Fruit fly (Drosophila melanogaster) whole organism, prepupa: Measurements from ENCODE around the gene CG33791.

Source experiments
- CG10631 ChIP-seq: fragments of 200-800 bp; sonication (Bioruptor generic); optimal IDR thresholded peaks from 2 replicates; lab custom pipeline; 2016; ENCODE audit warnings: missing biosample characterization, missing genetic modification characterization
- CG10669 ChIP-seq: fragments of 200-800 bp; sonication (Bioruptor generic); optimal IDR thresholded peaks from 3 replicates; lab custom pipeline; 2018; ENCODE audit warnings: missing biosample characterization, mild to moderate bottlenecking, missing genetic modification characterization, moderate library complexity
- CG11294 ChIP-seq: fragments of 200-800 bp; sonication (Bioruptor generic); IDR thresholded peaks from 2 replicates; pipeline ENCODE4 v1.3.6; 2022; ENCODE audit warnings: missing biosample characterization, missing genetic modification characterization
- CG11762 ChIP-seq: fragments of 200-800 bp; sonication (Bioruptor generic); optimal IDR thresholded peaks from 3 replicates; lab custom pipeline; 2016; ENCODE audit warnings: missing biosample characterization, missing genetic modification characterization; ENCODE audit not compliant: insufficient read depth
- CG11902 ChIP-seq: fragments of 200-800 bp; sonication (Bioruptor generic); optimal IDR thresholded peaks from 3 replicates; lab custom pipeline; 2016; ENCODE audit warnings: missing biosample characterization, missing genetic modification characterization
- CG15336 ChIP-seq: fragments of 200-800 bp; sonication (Bioruptor generic); IDR thresholded peaks from 2 replicates; pipeline ENCODE4 v1.3.6; 2022; ENCODE audit warnings: missing biosample characterization, missing genetic modification characterization
- CG1621 ChIP-seq: fragments of 200-800 bp; sonication (Bioruptor generic); optimal IDR thresholded peaks from 3 replicates; lab custom pipeline; 2018; ENCODE audit warnings: missing biosample characterization, mild to moderate bottlenecking, missing genetic modification characterization
- CG31627 ChIP-seq: fragments of 200-800 bp; sonication (Bioruptor generic); optimal IDR thresholded peaks from 3 replicates; lab custom pipeline; 2016; ENCODE audit warnings: missing biosample characterization, missing genetic modification characterization
- CG32006 ChIP-seq: fragments of 200-800 bp; sonication (Bioruptor generic); optimal IDR thresholded peaks from 3 replicates; lab custom pipeline; 2017; ENCODE audit warnings: missing biosample characterization, mild to moderate bottlenecking, missing genetic modification characterization
- CG3919 ChIP-seq: fragments of 200-800 bp; sonication (Bioruptor generic); optimal IDR thresholded peaks from 3 replicates; lab custom pipeline; 2016; ENCODE audit warnings: missing biosample characterization, missing genetic modification characterization
- CG6276 ChIP-seq: fragments of 200-800 bp; sonication (Bioruptor generic); optimal IDR thresholded peaks from 2 replicates; lab custom pipeline; 2017; ENCODE audit warnings: missing biosample characterization, mild to moderate bottlenecking, missing genetic modification characterization
- CG6808 ChIP-seq: fragments of 200-800 bp; sonication (Bioruptor generic); optimal IDR thresholded peaks from 3 replicates; lab custom pipeline; 2017; ENCODE audit warnings: missing biosample characterization, missing genetic modification characterization, mild to moderate bottlenecking, moderate library complexity, missing genetic modification reagents
- CG6854 ChIP-seq: fragments of 200-800 bp; sonication (Bioruptor generic); optimal IDR thresholded peaks from 2 replicates; lab custom pipeline; 2017; ENCODE audit warnings: missing biosample characterization, mild to moderate bottlenecking, missing genetic modification characterization
- CG7368 ChIP-seq: fragments of 200-800 bp; sonication (Bioruptor generic); optimal IDR thresholded peaks from 3 replicates; lab custom pipeline; 2016; ENCODE audit warnings: missing biosample characterization, missing genetic modification characterization
- CG8119 ChIP-seq: fragments of 200-800 bp; sonication (Bioruptor generic); IDR thresholded peaks from 3 replicates; pipeline ENCODE4 v1.3.6; 2022; ENCODE audit warnings: missing biosample characterization, missing genetic modification characterization
- CG8319 ChIP-seq: fragments of 200-800 bp; sonication (Bioruptor generic); optimal IDR thresholded peaks from 3 replicates; lab custom pipeline; 2016; ENCODE audit warnings: missing biosample characterization, missing genetic modification characterization
- CG8632 ChIP-seq: fragments of 200-800 bp; sonication (Bioruptor generic); optimal IDR thresholded peaks from 3 replicates; lab custom pipeline; 2016; ENCODE audit warnings: missing biosample characterization, missing genetic modification characterization
- Eip75B ChIP-seq: fragments of 200-800 bp; sonication (Bioruptor generic); optimal IDR thresholded peaks from 3 replicates; lab custom pipeline; 2016; ENCODE audit warnings: missing biosample characterization, missing genetic modification characterization
- Eip78C ChIP-seq: fragments of 200-800 bp; sonication (Bioruptor generic); peaks from one replicate; lab custom pipeline; 2016; ENCODE audit warnings: missing biosample characterization, missing genetic modification characterization
- Eip93F ChIP-seq: fragments of 200-800 bp; sonication (Bioruptor generic); optimal IDR thresholded peaks from 2 replicates; lab custom pipeline; 2016; ENCODE audit warnings: missing biosample characterization, mild to moderate bottlenecking, missing genetic modification characterization
- Ets21C ChIP-seq: fragments of 200-800 bp; sonication (Bioruptor generic); optimal IDR thresholded peaks from 3 replicates; lab custom pipeline; 2016; ENCODE audit warnings: missing biosample characterization, missing genetic modification characterization
- Ets96B ChIP-seq: fragments of 200-800 bp; optimal IDR thresholded peaks from 2 replicates; lab custom pipeline; 2019; ENCODE audit warnings: missing biosample characterization, mild to moderate bottlenecking, missing genetic modification characterization, moderate library complexity
- Gug ChIP-seq: fragments of 200-800 bp; sonication (Bioruptor generic); IDR thresholded peaks from 2 replicates; pipeline ENCODE4 v1.3.6; 2022; ENCODE audit warnings: missing biosample characterization, missing genetic modification characterization
- Hr38 ChIP-seq: sonication (Bioruptor generic); optimal IDR thresholded peaks from 2 replicates; lab custom pipeline; 2016; ENCODE audit warnings: missing biosample characterization, missing genetic modification characterization
- Hr39 ChIP-seq: fragments of 200-800 bp; sonication (Bioruptor generic); optimal IDR thresholded peaks from 2 replicates; lab custom pipeline; 2016; ENCODE audit warnings: missing biosample characterization, missing genetic modification characterization
- Hr4 ChIP-seq: fragments of 200-800 bp; sonication (Bioruptor generic); optimal IDR thresholded peaks from 3 replicates; lab custom pipeline; 2016; ENCODE audit warnings: missing biosample characterization, missing genetic modification characterization
- Lpt ChIP-seq: fragments of 200-800 bp; sonication (Bioruptor generic); optimal IDR thresholded peaks from 3 replicates; lab custom pipeline; 2016; ENCODE audit warnings: missing biosample characterization, missing genetic modification characterization
- Smox ChIP-seq: fragments of 200-800 bp; sonication (Bioruptor generic); optimal IDR thresholded peaks from 3 replicates; lab custom pipeline; 2016; ENCODE audit warnings: missing biosample characterization, missing genetic modification characterization
- Sox102F ChIP-seq: fragments of 200-800 bp; sonication (Bioruptor generic); optimal IDR thresholded peaks from 2 replicates; lab custom pipeline; 2016; ENCODE audit warnings: missing biosample characterization, mild to moderate bottlenecking, missing genetic modification characterization
- Sox15 ChIP-seq: fragments of 200-800 bp; sonication (Bioruptor generic); optimal IDR thresholded peaks from 3 replicates; lab custom pipeline; 2016; ENCODE audit warnings: missing biosample characterization, missing genetic modification characterization
- achi ChIP-seq: fragments of 200-800 bp; sonication (Bioruptor generic); optimal IDR thresholded peaks from 3 replicates; lab custom pipeline; 2016; ENCODE audit warnings: missing biosample characterization, missing genetic modification characterization
- cyc ChIP-seq: fragments of 200-800 bp; sonication (Bioruptor generic); optimal IDR thresholded peaks from 3 replicates; lab custom pipeline; 2016; ENCODE audit warnings: missing biosample characterization, missing genetic modification characterization
- dac ChIP-seq: fragments of 200-800 bp; sonication (Bioruptor generic); optimal IDR thresholded peaks from 2 replicates; lab custom pipeline; 2017; ENCODE audit warnings: missing biosample characterization, mild to moderate bottlenecking, missing genetic modification characterization
- dsx ChIP-seq: fragments of 200-800 bp; optimal IDR thresholded peaks from 3 replicates; lab custom pipeline; 2019; ENCODE audit warnings: missing biosample characterization, mild to moderate bottlenecking, missing genetic modification characterization, moderate library complexity; ENCODE audit not compliant: poor library complexity, severe bottlenecking
- eg ChIP-seq: fragments of 200-800 bp; sonication (Bioruptor generic); IDR thresholded peaks from 3 replicates; pipeline ENCODE4 v1.3.6; 2022; ENCODE audit warnings: missing biosample characterization, missing genetic modification characterization
- esn ChIP-seq: fragments of 200-800 bp; sonication (Bioruptor generic); optimal IDR thresholded peaks from 2 replicates; lab custom pipeline; 2016; ENCODE audit warnings: missing biosample characterization, mild to moderate bottlenecking, missing genetic modification characterization, moderate library complexity
- fd59A ChIP-seq: fragments of 200-800 bp; sonication (Bioruptor generic); optimal IDR thresholded peaks from 2 replicates; lab custom pipeline; 2017; ENCODE audit warnings: missing biosample characterization, mild to moderate bottlenecking, missing genetic modification characterization, missing genetic modification reagents
- fd85E ChIP-seq: fragments of 200-800 bp; sonication (Bioruptor generic); optimal IDR thresholded peaks from 3 replicates; lab custom pipeline; 2016; ENCODE audit warnings: missing biosample characterization, missing genetic modification characterization
- fkh ChIP-seq: fragments of 200-800 bp; sonication (Bioruptor generic); optimal IDR thresholded peaks from 3 replicates; lab custom pipeline; 2017; ENCODE audit warnings: missing biosample characterization, mild to moderate bottlenecking, missing genetic modification characterization, moderate library complexity
- lz ChIP-seq: fragments of 200-800 bp; sonication (Bioruptor generic); optimal IDR thresholded peaks from 3 replicates; lab custom pipeline; 2016; ENCODE audit warnings: missing biosample characterization, missing genetic modification characterization
- pdm3 ChIP-seq: fragments of 200-800 bp; sonication (Bioruptor generic); optimal IDR thresholded peaks from 3 replicates; lab custom pipeline; 2016; ENCODE audit warnings: missing biosample characterization, missing genetic modification characterization
- spab ChIP-seq: fragments of 200-800 bp; sonication (Bioruptor generic); optimal IDR thresholded peaks from 2 replicates; lab custom pipeline; 2017; ENCODE audit warnings: missing biosample characterization, mild to moderate bottlenecking, missing genetic modification characterization, missing genetic modification reagents
- ss ChIP-seq, 2 experiments: fragments of 200-800 bp; sonication (Bioruptor generic); optimal IDR thresholded peaks; 2 replicates in 1 of 2; 3 replicates in 1 of 2; lab custom pipeline; 2017 to 2018; ENCODE audit warnings: mild to moderate bottlenecking in 2 of 2, missing biosample characterization in 2 of 2, missing genetic modification characterization in 2 of 2, moderate library complexity in 1 of 2
- topi ChIP-seq: fragments of 200-800 bp; sonication (Bioruptor generic); optimal IDR thresholded peaks from 3 replicates; lab custom pipeline; 2016; ENCODE audit warnings: missing biosample characterization, missing genetic modification characterization
- vri ChIP-seq: fragments of 200-800 bp; sonication (Bioruptor generic); optimal IDR thresholded peaks from 3 replicates; lab custom pipeline; 2016; ENCODE audit warnings: missing biosample characterization, mild to moderate bottlenecking, missing genetic modification characterization

Gene CG33791

dm6 chr3L:1639185-1639812, 36.5 kb downstream of the CG33791 start, which contains the start of the genes Mettl2 and Bgb (continued):
- TF ChIP-seq CG8319 (GFP tag; lab: Kevin White, UChicago) (peak; percentile 64), Hr38 (GFP tag; lab: Kevin White, UChicago) (no peak), Hr4 (GFP tag; lab: Kevin White, UChicago) (peak; percentile 81), fd85E (GFP tag; lab: Kevin White, UChicago) (no peak), cyc (GFP tag; lab: Kevin White, UChicago) (peak; percentile 88), Sox102F (GFP tag; lab: Kevin White, UChicago) (no peak), ss (GFP tag; optimal IDR thresholded peaks at IDR 0.05; lab: Kevin White, UChicago) (peak in 1 of 2 experiments; percentile 39), CG11762 (GFP tag; lab: Kevin White, UChicago) (peak; percentile 35), fd59A (peak; percentile 32), Hr39 (GFP tag; lab: Kevin White, UChicago) (peak; percentile 90), Eip75B (no peak), esn (GFP tag; lab: Kevin White, UChicago) (peak; percentile 85), fkh (GFP tag; lab: Kevin White, UChicago) (no peak), pdm3 (GFP tag; lab: Kevin White, UChicago) (no peak), Sox15 (GFP tag; lab: Kevin White, UChicago) (peak; percentile 79)
- TF ChIP-seq, all 60 proteins: peak for 36

- peak; percentile 91 for TF ChIP-seq CG7368 (GFP tag; lab: Kevin White, UChicago)
- TF ChIP-seq CG11294 (GFP tag; lab: Robert Waterston, UW), result peak; percentile 97
- TF ChIP-seq eg (GFP tag; lab: Robert Waterston, UW), result peak; percentile 98
- peak; percentile 97 for TF ChIP-seq Lpt (GFP tag; lab: Kevin White, UChicago)
- TF ChIP-seq CG1621 (tag; lab: Kevin White, UChicago), result peak; percentile 95
- peak; percentile 96 for TF ChIP-seq Eip75B
- no peak for TF ChIP-seq CG6276 (GFP tag; lab: Kevin White, UChicago)
- peak; percentile 97 for TF ChIP-seq achi (GFP tag; lab: Kevin White, UChicago)
- TF ChIP-seq ss (GFP tag; optimal IDR thresholded peaks at IDR 0.05; lab: Kevin White, UChicago), result peak; percentile 94 to 97
- TF ChIP-seq CG10669 (GFP tag; lab: Kevin White, UChicago), result peak; percentile 96
- peak; percentile 98 for TF ChIP-seq CG8632 (GFP tag; lab: Kevin White, UChicago)
- TF ChIP-seq CG6808 (GFP tag; lab: Kevin White, UChicago), result peak; percentile 91
- peak; percentile 96 for TF ChIP-seq Gug (GFP tag; lab: Robert Waterston, UW)
- peak; percentile 98 for TF ChIP-seq CG10631 (GFP tag; lab: Kevin White, UChicago)
- TF ChIP-seq CG3919 (GFP tag; lab: Kevin White, UChicago), result peak; percentile 96
- peak; percentile 89 for TF ChIP-seq spab (GFP tag; lab: Kevin White, UChicago)
- TF ChIP-seq CG32006, result peak; percentile 97
- peak; percentile 95 for TF ChIP-seq Ets21C (GFP tag; lab: Kevin White, UChicago)
- peak; percentile 98 for TF ChIP-seq CG31627 (GFP tag; lab: Kevin White, UChicago)
- peak; percentile 97 for TF ChIP-seq Hr39 (GFP tag; lab: Kevin White, UChicago)
- peak; percentile 96 for TF ChIP-seq CG8319 (GFP tag; lab: Kevin White, UChicago)
- TF ChIP-seq Smox (GFP tag; lab: Kevin White, UChicago), result peak; percentile 97
- TF ChIP-seq lz (GFP tag; lab: Kevin White, UChicago), result peak; percentile 98
- TF ChIP-seq CG11762 (GFP tag; lab: Kevin White, UChicago), result peak; percentile 94
- peak; percentile 91 for TF ChIP-seq CG11902 (GFP tag; lab: Kevin White, UChicago)
- TF ChIP-seq CG8119, result peak; percentile 99
- TF ChIP-seq Hr4 (GFP tag; lab: Kevin White, UChicago), result peak; percentile 98
- no peak for TF ChIP-seq Eip93F (GFP tag; lab: Kevin White, UChicago)
- TF ChIP-seq Eip78C, result peak; percentile 100
- peak; percentile 98 for TF ChIP-seq topi (GFP tag; lab: Kevin White, UChicago)
- peak; percentile 99 for TF ChIP-seq CG15336 (GFP tag; lab: Robert Waterston, UW)
- peak; percentile 96 for TF ChIP-seq cyc (GFP tag; lab: Kevin White, UChicago)
- TF ChIP-seq esn (GFP tag; lab: Kevin White, UChicago), result peak; percentile 98
- TF ChIP-seq dac (GFP tag; lab: Kevin White, UChicago), result peak; percentile 91
- no peak for TF ChIP-seq fd85E (GFP tag; lab: Kevin White, UChicago)
- TF ChIP-seq dsx, result peak; percentile 98
- TF ChIP-seq Sox102F (GFP tag; lab: Kevin White, UChicago), result peak; percentile 97
- TF ChIP-seq CG6854 (GFP tag; lab: Kevin White, UChicago), result peak; percentile 82
- TF ChIP-seq vri (GFP tag; lab: Kevin White, UChicago), result no peak
- peak; percentile 95 for TF ChIP-seq Ets96B (tag; lab: Kevin White, UChicago)
Measured at dm6 chr3L:1644920-1645567, 42.3 kb downstream of the CG33791 start, which contains the start of the genes alphaCOP and CG13919. TSS of gene alphaCOP (minus strand) at chr3L:1645199. TSS of gene CG13919 (plus strand) at chr3L:1645467.
